Worm (Caenorhabditis elegans) whole organism, L2 larva: ENCODE results near the gene sucl-2.
A peak's percentile ranks its signal among the peaks of the same experiment; 100 is the strongest.

Experiments used
- C34F6.9 ChIP-seq: fragments of 150-350 bp; optimal IDR thresholded peaks from 2 replicates; lab custom pipeline; 2014; ENCODE audit warnings: missing biosample characterization, missing genetic modification characterization
- ZK546.5 ChIP-seq: sonication (generic microtip); optimal IDR thresholded peaks from 2 replicates; lab custom pipeline; 2017; ENCODE audit warnings: missing biosample characterization, missing genetic modification characterization
- ama-1 ChIP-seq: fragments of 150-350 bp; optimal IDR thresholded peaks from 2 replicates; lab custom pipeline; 2018; ENCODE audit warnings: inconsistent platforms
- blmp-1 ChIP-seq: sonication (generic microtip); optimal IDR thresholded peaks from 2 replicates; lab custom pipeline; 2017; ENCODE audit warnings: missing genetic modification characterization, mild to moderate bottlenecking, missing compliant biosample characterization, antibody characterized with exemption, moderate library complexity; ENCODE audit not compliant: insufficient read depth
- ceh-82 ChIP-seq: fragments of 150-350 bp; optimal IDR thresholded peaks from 2 replicates; lab custom pipeline; 2014; ENCODE audit warnings: missing biosample characterization, missing genetic modification characterization
- elt-1 ChIP-seq: fragments of 150-350 bp; optimal IDR thresholded peaks from 2 replicates; lab custom pipeline; 2014; ENCODE audit warnings: missing biosample characterization, missing genetic modification characterization
- elt-3 ChIP-seq: sonication (generic microtip); optimal IDR thresholded peaks from 2 replicates; lab custom pipeline; 2017; ENCODE audit warnings: missing biosample characterization, missing genetic modification characterization
- fos-1 ChIP-seq: fragments of 150-350 bp; optimal IDR thresholded peaks from 2 replicates; lab custom pipeline; 2014; ENCODE audit warnings: missing biosample characterization, missing genetic modification characterization
- lin-11 ChIP-seq: fragments of 150-350 bp; sonication (generic microtip); optimal IDR thresholded peaks from 2 replicates; lab custom pipeline; 2014; ENCODE audit warnings: missing biosample characterization, missing genetic modification characterization, inconsistent platforms, mixed read lengths
- lsy-2 ChIP-seq, 2 experiments: fragments of 150-350 bp in 1 of 2; sonication (generic microtip) in 1 of 2; optimal IDR thresholded peaks; 2 replicates each; lab custom pipeline; 2014 to 2017; ENCODE audit warnings: missing biosample characterization in 2 of 2, missing genetic modification characterization in 2 of 2
- nhr-129 ChIP-seq: fragments of 150-350 bp; optimal IDR thresholded peaks from 2 replicates; lab custom pipeline; 2014; ENCODE audit warnings: missing biosample characterization, missing genetic modification characterization
- nhr-25 ChIP-seq: fragments of 150-350 bp; sonication (generic microtip); optimal IDR thresholded peaks from 3 replicates; lab custom pipeline; 2014; ENCODE audit warnings: missing biosample characterization, missing genetic modification characterization
- peb-1 ChIP-seq: fragments of 150-350 bp; optimal IDR thresholded peaks from 2 replicates; lab custom pipeline; 2014; ENCODE audit warnings: missing biosample characterization, missing genetic modification characterization
- snpc-4 ChIP-seq: fragments of 150-350 bp; optimal IDR thresholded peaks from 2 replicates; lab custom pipeline; 2014; ENCODE audit warnings: missing biosample characterization, missing genetic modification characterization
- unc-39 ChIP-seq: fragments of 150-350 bp; optimal IDR thresholded peaks from 2 replicates; lab custom pipeline; 2014; ENCODE audit warnings: missing biosample characterization, missing genetic modification characterization
- unc-55 ChIP-seq: fragments of 150-350 bp; sonication (generic microtip); optimal IDR thresholded peaks from 3 replicates; lab custom pipeline; 2014; ENCODE audit warnings: missing biosample characterization, missing genetic modification reagents, missing genetic modification characterization
- zag-1 ChIP-seq: fragments of 150-350 bp; optimal IDR thresholded peaks from 2 replicates; lab custom pipeline; 2014; ENCODE audit warnings: missing biosample characterization, missing genetic modification characterization
- ztf-11 ChIP-seq: sonication (generic microtip); optimal IDR thresholded peaks from 2 replicates; lab custom pipeline; 2017; ENCODE audit warnings: missing biosample characterization, missing genetic modification characterization
- ztf-4 ChIP-seq: fragments of 150-350 bp; optimal IDR thresholded peaks from 2 replicates; lab custom pipeline; 2014; ENCODE audit warnings: missing biosample characterization, missing genetic modification characterization

Gene sucl-2

ce11 chrIII:856908-857307 lies 44.3 kb downstream of the sucl-2 start:
- no peak for TF ChIP-seq ztf-4 (tag; lab: Kevin White, UChicago)
- no peak for TF ChIP-seq ZK546.5 (tag; lab: Kevin White, UChicago)
- TF ChIP-seq ztf-11 (tag; lab: Kevin White, UChicago) = no peak
- no peak for TF ChIP-seq ceh-82 (tag; lab: Kevin White, UChicago)
- TF ChIP-seq lin-11 (tag; lab: Kevin White, UChicago) = no peak
- no peak for TF ChIP-seq peb-1
- no peak for TF ChIP-seq nhr-25
- no peak for TF ChIP-seq elt-3 (tag; lab: Kevin White, UChicago)
- TF ChIP-seq fos-1 (tag; lab: Kevin White, UChicago) = peak; percentile 3
- TF ChIP-seq, all 48 proteins: peak for 1

- no peak for TF ChIP-seq ztf-4 (tag; lab: Kevin White, UChicago)
Observed at ce11 chrIII:856260-856659, 45.0 kb downstream of the sucl-2 start, which contains the start of gene K02F3.12. Gene K02F3.12, plus strand, starts transcription at chrIII:856560.

ce11 chrIII:853859-854359 lies 47.3 kb downstream of the sucl-2 start, which contains the start of the genes rnp-5 and tag-51:
Gene rnp-5, minus strand, starts transcription at chrIII:853909.
Gene tag-51, plus strand, starts transcription at chrIII:854221.
- peak in 1 of 2 experiments; percentile 25 for TF ChIP-seq lsy-2 (tag; optimal IDR thresholded peaks at IDR 0.05; lab: Kevin White, UChicago)
- no peak for TF ChIP-seq ama-1 (lab: Kevin White, UChicago)
- peak; percentile 30 for TF ChIP-seq C34F6.9 (tag; lab: Kevin White, UChicago)
- TF ChIP-seq blmp-1 (tag; lab: Kevin White, UChicago) = peak; percentile 37
- no peak for TF ChIP-seq zag-1 (tag; lab: Kevin White, UChicago)
- TF ChIP-seq unc-55 (GFP tag; lab: Kevin White, UChicago) = peak; percentile 41
- TF ChIP-seq unc-39 = no peak

- TF ChIP-seq nhr-129 (tag; lab: Kevin White, UChicago) = no peak
Observed at ce11 chrIII:853414-853813, 47.8 kb downstream of the sucl-2 start.

ce11 chrIII:852296-852695 lies 48.9 kb downstream of the sucl-2 start, which contains the start of gene moma-1:
Gene moma-1, minus strand, starts transcription at chrIII:852396.
- no peak for TF ChIP-seq elt-1 (tag; lab: Kevin White, UChicago)
- TF ChIP-seq snpc-4 (tag; lab: Kevin White, UChicago) = no peak
- TF ChIP-seq, all 48 proteins: peak for 0
